Worm (Caenorhabditis elegans) whole organism, L4 larva: ENCODE data around the gene aagr-1.
A peak's percentile ranks its signal among the peaks of the same experiment; 100 is the strongest.

Source experiments
- D1046.2 ChIP-seq: fragments of 200-800 bp; sonication (Bioruptor generic); IDR thresholded peaks from 2 replicates; pipeline ENCODE4 v1.3.6; 2022; ENCODE audit warnings: missing genetic modification characterization, missing compliant biosample characterization
- F10B5.3 ChIP-seq: sonication (generic microtip); optimal IDR thresholded peaks from 2 replicates; lab custom pipeline; 2016; ENCODE audit warnings: mild to moderate bottlenecking, missing genetic modification characterization, missing compliant biosample characterization
- T26A8.4 ChIP-seq: fragments of 200-800 bp; sonication (Bioruptor generic); IDR thresholded peaks from 2 replicates; pipeline ENCODE4 v1.3.6; 2022; ENCODE audit warnings: missing genetic modification characterization, missing compliant biosample characterization
- aha-1 ChIP-seq: fragments of 150-350 bp; peaks from one replicate; lab custom pipeline; 2014; ENCODE audit warnings: missing biosample characterization, missing genetic modification characterization
- aly-2 ChIP-seq: sonication (generic microtip); optimal IDR thresholded peaks from 2 replicates; lab custom pipeline; 2018; ENCODE audit warnings: missing biosample characterization, missing genetic modification characterization
- ama-1 ChIP-seq: fragments of 150-350 bp; optimal IDR thresholded peaks from 2 replicates; lab custom pipeline; 2014; ENCODE audit warnings: inconsistent platforms, mixed read lengths
- attf-4 ChIP-seq: sonication (generic microtip); optimal IDR thresholded peaks from 3 replicates; lab custom pipeline; 2017; ENCODE audit warnings: missing biosample characterization, missing genetic modification characterization
- ceh-28 ChIP-seq: fragments of 150-350 bp; optimal IDR thresholded peaks from 2 replicates; lab custom pipeline; 2014; ENCODE audit warnings: missing biosample characterization, missing genetic modification reagents, missing genetic modification characterization
- ceh-44 ChIP-seq: fragments of 200-800 bp; sonication (Bioruptor generic); IDR thresholded peaks from 2 replicates; pipeline ENCODE4 v1.3.6; 2022; ENCODE audit warnings: missing genetic modification reagents, missing genetic modification characterization, missing compliant biosample characterization
- ceh-82 ChIP-seq: sonication (generic microtip); optimal IDR thresholded peaks from 2 replicates; lab custom pipeline; 2017; ENCODE audit warnings: missing biosample characterization, missing genetic modification characterization
- dmd-6 ChIP-seq: fragments of 200-800 bp; sonication (Bioruptor generic); IDR thresholded peaks from 2 replicates; pipeline ENCODE4 v1.3.6; 2022; ENCODE audit warnings: missing genetic modification reagents, missing genetic modification characterization, missing compliant biosample characterization
- dmd-8 ChIP-seq: fragments of 200-800 bp; sonication (Bioruptor generic); IDR thresholded peaks from 2 replicates; pipeline ENCODE4 v1.3.6; 2022; ENCODE audit warnings: missing genetic modification characterization, missing compliant biosample characterization
- duxl-1 ChIP-seq: sonication (generic microtip); optimal IDR thresholded peaks from 2 replicates; lab custom pipeline; 2016; ENCODE audit warnings: mild to moderate bottlenecking, missing genetic modification characterization, moderate library complexity, missing compliant biosample characterization; ENCODE audit not compliant: poor library complexity
- dve-1 ChIP-seq: sonication (generic microtip); optimal IDR thresholded peaks from 2 replicates; lab custom pipeline; 2017; ENCODE audit warnings: antibody characterized with exemption, mild to moderate bottlenecking, missing genetic modification characterization, missing compliant biosample characterization; ENCODE audit not compliant: insufficient read depth
- egl-27 ChIP-seq: sonication (generic microtip); optimal IDR thresholded peaks from 3 replicates; lab custom pipeline; 2017; ENCODE audit warnings: missing biosample characterization, missing genetic modification reagents, missing genetic modification characterization
- fkh-10 ChIP-seq: fragments of 150-350 bp; optimal IDR thresholded peaks from 2 replicates; lab custom pipeline; 2014; ENCODE audit warnings: missing biosample characterization, missing genetic modification reagents, missing genetic modification characterization
- gei-8 ChIP-seq: fragments of 200-800 bp; sonication (Bioruptor generic); optimal IDR thresholded peaks from 2 replicates; lab custom pipeline; 2018; ENCODE audit warnings: mild to moderate bottlenecking, missing genetic modification characterization, missing compliant biosample characterization
- lim-7 ChIP-seq: fragments of 200-800 bp; sonication (Bioruptor generic); IDR thresholded peaks from 2 replicates; pipeline ENCODE4 v1.3.6; 2022; ENCODE audit warnings: missing genetic modification characterization, missing compliant biosample characterization
- lin-13 ChIP-seq: fragments of 150-350 bp; optimal IDR thresholded peaks from 2 replicates; lab custom pipeline; 2014; ENCODE audit warnings: missing biosample characterization, missing genetic modification reagents, missing genetic modification characterization
- lin-29 ChIP-seq: fragments of 200-800 bp; sonication (Bioruptor generic); IDR thresholded peaks from 2 replicates; pipeline ENCODE4 v1.3.6; 2022; ENCODE audit warnings: missing genetic modification reagents, missing genetic modification characterization, missing compliant biosample characterization
- lin-38 ChIP-seq: fragments of 200-800 bp; sonication (Bioruptor generic); IDR thresholded peaks from 2 replicates; pipeline ENCODE4 v1.3.6; 2022; ENCODE audit warnings: missing genetic modification reagents, missing genetic modification characterization, missing compliant biosample characterization
- madf-9 ChIP-seq: fragments of 200-800 bp; sonication (Bioruptor generic); conservative IDR thresholded peaks from 2 replicates; pipeline ENCODE4 v1.3.6; 2022; ENCODE audit warnings: missing genetic modification reagents, missing genetic modification characterization, missing compliant biosample characterization
- mep-1 ChIP-seq: fragments of 150-350 bp; sonication (generic microtip); optimal IDR thresholded peaks from 3 replicates; lab custom pipeline; 2014; ENCODE audit warnings: missing biosample characterization, missing genetic modification characterization
- mes-2 ChIP-seq: sonication (generic microtip); optimal IDR thresholded peaks from 2 replicates; lab custom pipeline; 2016; ENCODE audit warnings: missing genotype, mild to moderate bottlenecking, missing genetic modification characterization, missing compliant biosample characterization; ENCODE audit not compliant: poor library complexity, severe bottlenecking
- mxl-3 ChIP-seq: fragments of 200-800 bp; sonication (Bioruptor generic); optimal IDR thresholded peaks from 2 replicates; lab custom pipeline; 2018; ENCODE audit warnings: mild to moderate bottlenecking, missing genetic modification characterization, missing compliant biosample characterization
- nhr-10 ChIP-seq: fragments of 150-350 bp; optimal IDR thresholded peaks from 2 replicates; lab custom pipeline; 2014; ENCODE audit warnings: missing biosample characterization, missing genetic modification characterization
- nhr-102 ChIP-seq: sonication (generic microtip); optimal IDR thresholded peaks from 2 replicates; lab custom pipeline; 2016; ENCODE audit warnings: mild to moderate bottlenecking, missing genetic modification characterization, moderate library complexity, missing compliant biosample characterization
- nhr-237 ChIP-seq: sonication (generic microtip); optimal IDR thresholded peaks from 2 replicates; lab custom pipeline; 2017; ENCODE audit warnings: missing biosample characterization, missing genetic modification characterization
- nhr-25 ChIP-seq: sonication (generic microtip); optimal IDR thresholded peaks from 2 replicates; lab custom pipeline; 2017; ENCODE audit warnings: missing genetic modification characterization, mild to moderate bottlenecking, missing compliant biosample characterization, antibody characterized with exemption, moderate library complexity, borderline replicate concordance; ENCODE audit not compliant: insufficient read depth
- nhr-41 ChIP-seq: fragments of 200-800 bp; sonication (Bioruptor generic); IDR thresholded peaks from 2 replicates; pipeline ENCODE4 v1.3.6; 2022; ENCODE audit warnings: missing genetic modification reagents, missing genetic modification characterization, missing compliant biosample characterization
- nhr-42 ChIP-seq: fragments of 200-800 bp; sonication (Bioruptor generic); IDR thresholded peaks from 2 replicates; pipeline ENCODE4 v1.3.6; 2022; ENCODE audit warnings: missing genetic modification characterization, missing compliant biosample characterization
- pha-4 ChIP-seq, 2 experiments: fragments of 150-350 bp in 1 of 2; fragments of 200-800 bp in 1 of 2; sonication (Bioruptor generic) in 1 of 2; IDR thresholded peaks in 1 of 2; optimal IDR thresholded peaks in 1 of 2; 2 replicates each; pipeline versions ENCODE4 v1.3.6 to Lab custom; 2014 to 2022; ENCODE audit warnings: missing genetic modification characterization in 2 of 2, missing genetic modification reagents in 2 of 2, missing biosample characterization in 1 of 2, missing compliant biosample characterization in 1 of 2
- rbr-2 ChIP-seq: sonication (generic microtip); optimal IDR thresholded peaks from 2 replicates; lab custom pipeline; 2016; ENCODE audit warnings: missing genotype, missing genetic modification characterization, missing compliant biosample characterization
- saeg-2 ChIP-seq: fragments of 200-800 bp; sonication (Bioruptor generic); IDR thresholded peaks from 2 replicates; pipeline ENCODE4 v1.3.6; 2022; ENCODE audit warnings: missing genetic modification reagents, missing genetic modification characterization, missing compliant biosample characterization
- set-16 ChIP-seq: fragments of 200-800 bp; sonication (Bioruptor generic); IDR thresholded peaks from 2 replicates; pipeline ENCODE4 v1.3.6; 2022; ENCODE audit warnings: missing genetic modification reagents, missing genetic modification characterization, missing compliant biosample characterization
- spr-1 ChIP-seq: sonication (generic microtip); optimal IDR thresholded peaks from 2 replicates; lab custom pipeline; 2016; ENCODE audit warnings: mild to moderate bottlenecking, missing genetic modification characterization, missing compliant biosample characterization
- tag-97 ChIP-seq: fragments of 200-800 bp; sonication (Bioruptor generic); IDR thresholded peaks from 2 replicates; pipeline ENCODE4 v1.3.6; 2022; ENCODE audit warnings: missing genetic modification characterization, missing compliant biosample characterization
- unc-39 ChIP-seq: sonication (generic microtip); optimal IDR thresholded peaks from 2 replicates; lab custom pipeline; 2017; ENCODE audit warnings: missing biosample characterization, missing genetic modification characterization
- unc-62 ChIP-seq, 3 experiments: fragments of 150-350 bp in 1 of 3; sonication (generic microtip); optimal IDR thresholded peaks in 2 of 3; peaks in 1 of 3; 1 replicate in 1 of 3; 2 replicates in 2 of 3; lab custom pipeline; 2014 to 2017; ENCODE audit warnings: missing biosample characterization in 3 of 3, missing genetic modification characterization in 3 of 3, missing genetic modification reagents in 3 of 3, missing genotype in 1 of 3
- zip-11 ChIP-seq: fragments of 200-800 bp; sonication (Bioruptor generic); IDR thresholded peaks from 2 replicates; pipeline ENCODE4 v1.3.6; 2022; ENCODE audit warnings: missing genetic modification characterization, missing compliant biosample characterization
- zip-2 ChIP-seq: fragments of 150-350 bp; optimal IDR thresholded peaks from 2 replicates; lab custom pipeline; 2014; ENCODE audit warnings: missing biosample characterization, missing genetic modification characterization
- ztf-7 ChIP-seq: fragments of 150-350 bp; optimal IDR thresholded peaks from 2 replicates; lab custom pipeline; 2014; ENCODE audit warnings: missing biosample characterization, missing genetic modification characterization

Gene aagr-1

DNA sequence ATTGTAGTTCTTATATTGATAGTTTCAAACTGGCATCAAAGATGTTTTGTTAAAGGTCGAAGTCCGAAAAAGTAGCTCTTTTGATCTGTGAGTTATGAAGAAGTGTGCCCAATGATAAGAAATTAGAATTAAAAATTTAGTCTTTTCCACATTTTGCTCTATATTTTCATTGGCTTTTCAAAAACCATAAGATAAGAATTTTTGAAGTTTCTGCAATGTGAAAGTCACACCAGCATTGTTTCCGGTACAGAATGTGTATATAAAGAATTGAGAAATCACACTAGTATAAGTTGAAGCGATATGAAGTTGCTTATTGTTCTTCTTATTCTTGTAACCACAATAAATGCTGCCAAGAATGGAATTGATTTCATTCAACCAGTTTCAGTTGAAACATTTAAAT lies 33.8 kb upstream of the aagr-1 start, which contains the start of gene lys-10:
Gene lys-10, plus strand, starts transcription at position 301 of the 400 bp plus-strand sequence.
- no peak for TF ChIP-seq nhr-102
- TF ChIP-seq ztf-7 (tag; lab: Kevin White, UChicago): no peak
- TF ChIP-seq attf-4: no peak
- TF ChIP-seq zip-2 (tag; lab: Kevin White, UChicago): no peak
- no peak for TF ChIP-seq tag-97 (GFP tag; lab: Robert Waterston, UW)
- TF ChIP-seq ceh-28 (tag; lab: Kevin White, UChicago): no peak
- TF ChIP-seq unc-39 (tag; lab: Kevin White, UChicago): no peak
- no peak for TF ChIP-seq gei-8 (GFP tag; lab: Kevin White, UChicago)
- no peak for TF ChIP-seq nhr-25 (tag; lab: Kevin White, UChicago)
- TF ChIP-seq zip-11: no peak
- no peak for TF ChIP-seq lin-29 (GFP tag; lab: Robert Waterston, UW)
- no peak for TF ChIP-seq F10B5.3 (tag; lab: Kevin White, UChicago)
- no peak for TF ChIP-seq dmd-8 (GFP tag; lab: Robert Waterston, UW)

DNA sequence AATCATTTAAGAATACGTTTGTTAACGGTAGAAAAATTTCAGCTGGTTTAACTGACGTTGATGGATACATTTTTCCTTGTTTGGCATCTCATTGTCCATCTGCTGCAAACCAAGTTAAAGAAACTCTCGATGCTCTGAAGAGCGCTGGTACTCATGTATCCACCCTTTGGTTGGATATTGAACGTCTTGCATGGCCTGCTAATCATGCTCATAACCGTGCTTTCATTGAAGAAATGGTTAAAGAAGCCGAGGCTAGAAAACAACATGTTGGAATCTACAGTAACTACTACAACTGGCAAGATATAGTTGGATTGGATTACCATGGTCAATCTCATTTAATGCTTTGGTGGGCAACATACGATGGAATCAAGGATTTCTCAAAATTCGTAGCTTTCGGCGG lies 33.3 kb upstream of the aagr-1 start:
- peak in 1 of 2 experiments; percentile 97 for TF ChIP-seq unc-62 (GFP tag; optimal IDR thresholded peaks at IDR 0.05 in 1 of 2; lab: Kevin White, UChicago)
- TF ChIP-seq unc-62 (tag; optimal IDR thresholded peaks at IDR 0.05; lab: Kevin White, UChicago): no peak
- no peak for TF ChIP-seq lin-38 (GFP tag; lab: Robert Waterston, UW)
- TF ChIP-seq ceh-44: no peak
- TF ChIP-seq spr-1 (tag; lab: Kevin White, UChicago): no peak
- TF ChIP-seq, all 104 proteins: peak for 1

DNA sequence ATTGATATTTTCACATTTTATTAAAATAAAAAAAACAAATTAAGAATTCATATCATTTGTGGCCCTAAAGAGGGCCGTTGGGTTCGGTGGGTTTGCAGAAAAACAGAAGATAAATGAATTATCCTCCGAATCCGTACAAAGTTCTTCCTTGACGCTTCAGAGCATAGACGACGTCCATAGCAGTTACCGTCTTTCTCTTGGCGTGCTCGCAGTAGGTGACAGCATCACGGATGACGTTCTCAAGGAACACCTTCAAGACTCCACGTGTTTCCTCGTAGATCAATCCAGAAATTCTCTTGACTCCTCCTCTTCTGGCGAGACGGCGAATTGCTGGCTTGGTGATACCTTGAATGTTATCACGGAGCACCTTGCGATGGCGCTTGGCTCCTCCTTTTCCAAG lies 32.8 kb upstream of the aagr-1 start:
- TF ChIP-seq madf-9 (GFP tag; lab: Robert Waterston, UW) (no peak), dmd-6 (GFP tag; lab: Robert Waterston, UW) (no peak), mes-2 (tag; lab: Kevin White, UChicago) (no peak), ceh-82 (no peak), egl-27 (tag; lab: Kevin White, UChicago) (no peak), gei-8 (GFP tag; lab: Kevin White, UChicago) (no peak)

DNA sequence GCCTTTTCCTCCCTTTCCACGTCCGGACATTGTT lies 32.5 kb upstream of the aagr-1 start, which contains the start of gene his-31:
Gene his-31, minus strand, starts transcription at position 30 of the 34 bp plus-strand sequence.
- TF ChIP-seq D1046.2 (GFP tag; lab: Robert Waterston, UW) (no peak), nhr-25 (tag; lab: Kevin White, UChicago) (no peak)

DNA sequence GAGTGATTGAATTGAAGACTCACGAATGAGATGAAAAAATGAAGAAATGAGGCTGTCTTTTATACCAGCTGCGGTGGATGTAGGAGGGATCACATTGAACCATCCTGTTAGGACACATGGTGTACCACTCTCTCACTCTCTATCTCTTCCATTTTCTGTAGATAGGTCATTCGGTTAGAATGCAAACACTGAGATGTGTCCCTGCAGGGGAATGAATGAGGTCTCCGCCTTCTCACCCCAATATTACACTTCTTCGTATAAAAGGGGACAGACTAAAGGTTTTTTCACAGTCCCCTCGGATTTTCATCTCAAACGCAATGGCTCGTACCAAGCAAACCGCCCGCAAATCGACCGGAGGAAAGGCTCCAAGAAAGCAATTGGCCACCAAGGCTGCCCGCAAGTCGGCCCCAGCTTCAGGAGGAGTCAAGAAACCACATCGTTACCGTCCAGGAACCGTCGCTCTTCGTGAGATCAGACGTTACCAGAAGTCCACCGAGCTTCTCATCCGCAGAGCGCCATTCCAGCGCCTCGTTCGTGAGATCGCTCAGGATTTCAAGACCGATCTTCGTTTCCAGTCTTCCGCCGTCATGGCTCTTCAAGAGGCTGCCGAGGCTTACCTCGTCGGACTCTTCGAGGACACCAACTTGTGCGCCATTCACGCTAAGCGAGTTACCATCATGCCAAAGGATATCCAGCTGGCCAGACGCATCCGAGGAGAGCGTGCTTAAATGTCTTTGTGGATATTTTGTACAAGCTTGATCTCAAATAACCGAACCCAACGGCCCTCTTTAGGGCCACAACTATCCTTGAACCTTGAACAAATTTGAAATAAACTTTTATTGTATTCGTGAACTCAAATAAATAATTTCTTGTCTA lies 32.1 kb upstream of the aagr-1 start, which contains the start of gene his-32:
Gene his-32, plus strand, starts transcription at position 318 of the 876 bp plus-strand sequence.
- TF ChIP-seq nhr-41 (GFP tag; lab: Robert Waterston, UW): no peak
- TF ChIP-seq saeg-2 (GFP tag; lab: Robert Waterston, UW): no peak
- TF ChIP-seq nhr-10 (tag; lab: Kevin White, UChicago): no peak
- no peak for TF ChIP-seq nhr-237
- TF ChIP-seq lin-29 (GFP tag; lab: Robert Waterston, UW): no peak
- peak; percentile 91 for TF ChIP-seq mep-1 (tag; lab: Kevin White, UChicago)
- TF ChIP-seq dve-1 (tag; lab: Kevin White, UChicago): no peak
- TF ChIP-seq pha-4 (GFP tag; IDR thresholded peaks at IDR 0.05; lab: Robert Waterston, UW): no peak
- TF ChIP-seq pha-4 (tag; optimal IDR thresholded peaks at IDR 0.05; lab: Kevin White, UChicago): no peak
- no peak for TF ChIP-seq T26A8.4 (GFP tag; lab: Robert Waterston, UW)
- peak in 1 of 2 experiments; percentile 56 for TF ChIP-seq unc-62 (GFP tag; optimal IDR thresholded peaks at IDR 0.05 in 1 of 2; lab: Kevin White, UChicago)
- TF ChIP-seq unc-62 (tag; optimal IDR thresholded peaks at IDR 0.05; lab: Kevin White, UChicago): no peak
- no peak for TF ChIP-seq lin-13
- TF ChIP-seq duxl-1: peak; percentile 20
- no peak for TF ChIP-seq aly-2
- no peak for TF ChIP-seq mxl-3
- peak; percentile 69 for TF ChIP-seq rbr-2 (tag; lab: Kevin White, UChicago)
- TF ChIP-seq set-16: peak; percentile 78; the same call in 1 of the 2 replicates
- TF ChIP-seq spr-1 (tag; lab: Kevin White, UChicago): no peak
- TF ChIP-seq dmd-8 (GFP tag; lab: Robert Waterston, UW): no peak
- no peak for TF ChIP-seq attf-4
- TF ChIP-seq nhr-42 (GFP tag; lab: Robert Waterston, UW): no peak
- TF ChIP-seq ama-1 (lab: Kevin White, UChicago): no peak
- peak; percentile 15 for TF ChIP-seq aha-1 (tag; lab: Kevin White, UChicago)
- no peak for TF ChIP-seq fkh-10 (GFP tag; lab: Kevin White, UChicago)
- no peak for TF ChIP-seq lim-7 (GFP tag; lab: Robert Waterston, UW)
